Worm (Caenorhabditis elegans) whole organism, mixed stage, embryonic: ENCODE measurements around the gene W08E12.7.

ENCODE experiments used
- elt-1 ChIP-seq: sonication (generic microtip); optimal IDR thresholded peaks from 2 replicates; lab custom pipeline; 2017; ENCODE audit warnings: missing genetic modification characterization, mild to moderate bottlenecking, missing compliant biosample characterization, antibody characterized with exemption, moderate library complexity, borderline replicate concordance; ENCODE audit not compliant: insufficient read depth
- nhr-76 ChIP-seq: sonication (generic microtip); optimal IDR thresholded peaks from 2 replicates; lab custom pipeline; 2017; ENCODE audit warnings: missing biosample characterization, missing genetic modification characterization
- pha-4 ChIP-seq: fragments of 150-350 bp; optimal IDR thresholded peaks from 2 replicates; lab custom pipeline; 2018; ENCODE audit warnings: missing biosample characterization, missing genetic modification reagents, missing genetic modification characterization
- snpc-4 ChIP-seq: fragments of 150-350 bp; optimal IDR thresholded peaks from 2 replicates; lab custom pipeline; 2014; ENCODE audit warnings: missing biosample characterization, missing genetic modification characterization
- unc-120 ChIP-seq: sonication (generic microtip); optimal IDR thresholded peaks from 2 replicates; lab custom pipeline; 2017; ENCODE audit warnings: missing genetic modification characterization, missing compliant biosample characterization; ENCODE audit not compliant: poor library complexity, severe bottlenecking

DNA sequence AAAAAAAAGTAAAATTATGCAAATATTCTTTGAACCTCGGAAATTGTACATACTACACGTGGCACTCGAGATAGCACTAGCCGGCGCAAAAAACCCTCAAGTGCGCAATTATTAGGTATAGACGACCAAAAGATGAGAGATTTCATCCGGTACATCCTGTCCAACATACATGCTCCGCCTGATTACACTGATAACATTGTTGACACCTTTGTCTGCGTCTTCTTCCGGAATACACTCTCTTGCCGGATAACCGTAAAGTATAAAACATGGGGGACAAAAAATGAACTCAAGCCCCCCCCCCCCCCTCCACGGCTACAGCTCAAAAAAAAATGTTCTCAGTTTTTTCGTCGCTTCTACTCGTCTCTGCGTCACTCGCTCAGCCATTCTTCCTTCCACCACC, 3.4 kb downstream of the W08E12.7 start, which contains the start of gene W08E12.6:
- TF ChIP-seq nhr-76 (tag; lab: Kevin White, UChicago) (no peak), snpc-4 (tag; lab: Kevin White, UChicago) (no peak), elt-1 (no peak), unc-120 (no peak), pha-4 (tag; lab: Kevin White, UChicago) (no peak)
